Worm (Caenorhabditis elegans) whole organism, early embryonic: Measurements from ENCODE around the gene gpx-4.

ENCODE experiments used
- ama-1 ChIP-seq: fragments of 150-350 bp; optimal IDR thresholded peaks from 2 replicates; lab custom pipeline; 2014
- ets-7 ChIP-seq: sonication (generic microtip); optimal IDR thresholded peaks from 2 replicates; lab custom pipeline; 2016; ENCODE audit warnings: missing genotype, missing genetic modification characterization, missing compliant biosample characterization
- hmg-4 ChIP-seq: fragments of 200-800 bp; sonication (Bioruptor generic); optimal IDR thresholded peaks from 2 replicates; lab custom pipeline; 2018; ENCODE audit warnings: mild to moderate bottlenecking, missing genetic modification characterization, missing compliant biosample characterization

- TF ChIP-seq ama-1 (no peak), ets-7 (tag; lab: Kevin White, UChicago) (no peak), hmg-4 (no peak)
These were observed 3.3 kb upstream of the gpx-4 start for ce11 chrIV:2678152-2678551.
